Worm (Caenorhabditis elegans): ENCODE results near the gene ace-4.
A peak's percentile ranks its signal among the peaks of the same experiment; 100 is the strongest.

Gene ace-4

ce11 chrII:14250147-14250965, 52.5 kb downstream of the ace-4 start, which contains the start of gene hmg-1.1 (continued):
- peak; percentile 66; the same call in 1 of the 2 replicates for TF ChIP-seq egl-43 (GFP tag; IDR thresholded peaks at IDR 0.05)
- TF ChIP-seq ceh-32 (tag; optimal IDR thresholded peaks at IDR 0.05; ENCODE audit: poor library complexity): no peak
- TF ChIP-seq nhr-102 (tag; optimal IDR thresholded peaks at IDR 0.05): peak; percentile 58
- TF ChIP-seq spr-1 (tag; optimal IDR thresholded peaks at IDR 0.05): peak; percentile 43
- TF ChIP-seq dve-1 (tag; optimal IDR thresholded peaks at IDR 0.05; ENCODE audit: insufficient read depth): peak; percentile 87
- TF ChIP-seq gei-8 (GFP tag; optimal IDR thresholded peaks at IDR 0.05): no peak
- TF ChIP-seq mxl-3 (GFP tag; optimal IDR thresholded peaks at IDR 0.05): peak; percentile 91

- TF ChIP-seq madf-5 (GFP tag; IDR thresholded peaks at IDR 0.05) (peak; percentile 27 to 48; a peak in 1 of 4 replicates), nhr-41 (GFP tag; IDR thresholded peaks at IDR 0.05) (0 out of 2 replicates have a peak, but pooled peaks have one; percentile 13), dve-1 (tag; optimal IDR thresholded peaks at IDR 0.05; ENCODE audit: insufficient read depth) (peak; percentile 93), zfp-3 (GFP tag; conservative IDR thresholded peaks at IDR 0.05) (peak; percentile 92), unc-39 (tag; optimal IDR thresholded peaks at IDR 0.05) (no peak), unc-62 (GFP tag; optimal IDR thresholded peaks at IDR 0.05 in 1 of 2) (peak in 1 of 2 experiments; percentile 99), unc-62 (tag; optimal IDR thresholded peaks at IDR 0.05) (peak; percentile 5), gei-8 (GFP tag; optimal IDR thresholded peaks at IDR 0.05) (peak; percentile 80), mes-2 (tag; optimal IDR thresholded peaks at IDR 0.05; ENCODE audit: poor library complexity, severe bottlenecking) (peak; percentile 88), nhr-111 (GFP tag; optimal IDR thresholded peaks at IDR 0.05) (peak; percentile 53), nhr-6 (tag; optimal IDR thresholded peaks at IDR 0.05) (peak; percentile 82), nhr-25 (tag; optimal IDR thresholded peaks at IDR 0.05; ENCODE audit: borderline replicate concordance, insufficient read depth) (peak; percentile 77), Y5F2A.4 (GFP tag; optimal IDR thresholded peaks at IDR 0.05) (peak; percentile 59), nhr-237 (tag; optimal IDR thresholded peaks at IDR 0.05) (peak; percentile 47), F49E8.2 (tag; optimal IDR thresholded peaks at IDR 0.05; ENCODE audit: borderline replicate concordance) (peak; percentile 66), lir-3 (tag; optimal IDR thresholded peaks at IDR 0.05) (peak; percentile 79), ceh-62 (tag; optimal IDR thresholded peaks at IDR 0.05) (peak; percentile 2), daf-8 (GFP tag; IDR thresholded peaks at IDR 0.05) (peak; percentile 29; the same call in 1 of the 2 replicates), F44E2.7 (GFP tag; IDR thresholded peaks at IDR 0.05) (no peak), spr-1 (tag; optimal IDR thresholded peaks at IDR 0.05) (peak; percentile 93), nhr-42 (GFP tag; IDR thresholded peaks at IDR 0.05) (peak; percentile 92), mxl-2 (GFP tag; conservative IDR thresholded peaks at IDR 0.05) (0 out of 2 replicates have a peak, but pooled peaks have one; percentile 18), set-16 (GFP tag; IDR thresholded peaks at IDR 0.05) (peak; percentile 90), tag-97 (GFP tag; IDR thresholded peaks at IDR 0.05) (no peak), ama-1 (optimal IDR thresholded peaks at IDR 0.05) (peak; percentile 81), zfp-2 (tag; optimal IDR thresholded peaks at IDR 0.05) (peak; percentile 75), aly-2 (tag; optimal IDR thresholded peaks at IDR 0.05) (no peak), pqm-1 (tag; optimal IDR thresholded peaks at IDR 0.05) (no peak), attf-4 (tag; optimal IDR thresholded peaks at IDR 0.05) (no peak), ztf-11 (tag; optimal IDR thresholded peaks at IDR 0.05) (no peak), ztf-7 (tag; optimal IDR thresholded peaks at IDR 0.05) (no peak), snpc-1.2 (GFP tag; IDR thresholded peaks at IDR 0.05) (0 out of 2 replicates have a peak, but pooled peaks have one; percentile 49), arid-1 (GFP tag; conservative IDR thresholded peaks at IDR 0.05) (peak; percentile 83), ctbp-1 (GFP tag; IDR thresholded peaks at IDR 0.05) (peak; percentile 80), nhr-11 (tag; optimal IDR thresholded peaks at IDR 0.05) (peak; percentile 31), ceh-20 (GFP tag; IDR thresholded peaks at IDR 0.05) (peak; percentile 89), rbr-2 (tag; optimal IDR thresholded peaks at IDR 0.05) (peak; percentile 96), lin-38 (GFP tag; IDR thresholded peaks at IDR 0.05) (peak; percentile 85), R02D3.7 (tag; optimal IDR thresholded peaks at IDR 0.05) (no peak), unc-130 (GFP tag; optimal IDR thresholded peaks at IDR 0.05) (peak; percentile 63), ces-1 (GFP tag; optimal IDR thresholded peaks at IDR 0.05) (no peak), jun-1 (tag; optimal IDR thresholded peaks at IDR 0.05) (peak; percentile 55)
These were observed 53.6 kb downstream of the ace-4 start for ce11 chrII:14251400-14251940.
